Worm (Caenorhabditis elegans) whole organism, midembryonic: Measurements from ENCODE around the gene C24H10.2.

Experiments used
- T22C8.4 ChIP-seq: fragments of 200-800 bp; sonication (Bioruptor generic); IDR thresholded peaks from 2 replicates; pipeline ENCODE4 v1.3.6; 2022; ENCODE audit warnings: missing genetic modification characterization, missing compliant biosample characterization
- cog-1 ChIP-seq: sonication (generic microtip); optimal IDR thresholded peaks from 2 replicates; lab custom pipeline; 2016; ENCODE audit warnings: missing genetic modification characterization, missing compliant biosample characterization
- flt-1 ChIP-seq: fragments of 200-800 bp; sonication (Bioruptor generic); IDR thresholded peaks from 2 replicates; pipeline ENCODE4 v1.3.6; 2022; ENCODE audit warnings: missing genetic modification characterization, missing compliant biosample characterization
- klf-2 ChIP-seq: fragments of 200-800 bp; sonication (Bioruptor generic); conservative IDR thresholded peaks from 2 replicates; pipeline ENCODE4 v1.3.6; 2022; ENCODE audit warnings: missing genetic modification reagents, missing genetic modification characterization, missing compliant biosample characterization
- med-1 ChIP-seq: sonication (generic microtip); optimal IDR thresholded peaks from 2 replicates; lab custom pipeline; 2017; ENCODE audit warnings: missing genetic modification characterization, mild to moderate bottlenecking, missing compliant biosample characterization, antibody characterized with exemption, missing genetic modification reagents; ENCODE audit not compliant: insufficient read depth
- ref-1 ChIP-seq: fragments of 200-800 bp; sonication (Bioruptor generic); conservative IDR thresholded peaks from 2 replicates; pipeline ENCODE4 v1.3.6; 2022; ENCODE audit warnings: missing genetic modification reagents, missing genetic modification characterization, missing compliant biosample characterization
- tab-1 ChIP-seq: fragments of 200-800 bp; sonication (Bioruptor generic); IDR thresholded peaks from 2 replicates; pipeline ENCODE4 v1.3.6; 2022; ENCODE audit warnings: missing genetic modification characterization, missing compliant biosample characterization
- ztf-23 ChIP-seq: fragments of 200-800 bp; sonication (Bioruptor generic); IDR thresholded peaks from 2 replicates; pipeline ENCODE4 v1.3.6; 2022; ENCODE audit warnings: missing genetic modification reagents, missing genetic modification characterization, missing compliant biosample characterization
- ztf-29 ChIP-seq: fragments of 200-800 bp; sonication (Bioruptor generic); IDR thresholded peaks from 2 replicates; pipeline ENCODE4 v1.3.6; 2022; ENCODE audit warnings: missing genetic modification reagents, missing genetic modification characterization, missing compliant biosample characterization

Gene C24H10.2

DNA sequence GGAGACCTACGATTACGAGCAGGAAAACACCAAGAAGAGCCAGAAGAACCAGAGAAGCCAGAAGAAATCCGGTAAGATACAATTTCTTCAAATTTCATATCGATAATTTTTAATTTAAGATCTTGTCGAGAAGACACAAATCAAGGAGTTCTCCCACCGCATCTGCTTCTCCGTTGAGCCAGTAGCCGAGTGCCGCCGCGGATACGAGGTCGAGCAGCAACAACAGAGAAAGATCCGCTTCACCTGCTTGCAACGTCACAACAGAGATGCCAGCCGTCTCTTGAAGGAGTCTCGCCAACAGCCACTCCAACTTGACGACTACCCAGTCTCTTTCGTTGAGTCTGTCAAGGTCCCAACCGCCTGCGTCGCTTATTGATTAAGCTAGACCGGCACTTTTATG lies 41.3 kb downstream of the C24H10.2 start:
- TF ChIP-seq klf-2 (GFP tag; lab: Robert Waterston, UW) (no peak), cog-1 (tag; lab: Kevin White, UChicago) (no peak)

DNA sequence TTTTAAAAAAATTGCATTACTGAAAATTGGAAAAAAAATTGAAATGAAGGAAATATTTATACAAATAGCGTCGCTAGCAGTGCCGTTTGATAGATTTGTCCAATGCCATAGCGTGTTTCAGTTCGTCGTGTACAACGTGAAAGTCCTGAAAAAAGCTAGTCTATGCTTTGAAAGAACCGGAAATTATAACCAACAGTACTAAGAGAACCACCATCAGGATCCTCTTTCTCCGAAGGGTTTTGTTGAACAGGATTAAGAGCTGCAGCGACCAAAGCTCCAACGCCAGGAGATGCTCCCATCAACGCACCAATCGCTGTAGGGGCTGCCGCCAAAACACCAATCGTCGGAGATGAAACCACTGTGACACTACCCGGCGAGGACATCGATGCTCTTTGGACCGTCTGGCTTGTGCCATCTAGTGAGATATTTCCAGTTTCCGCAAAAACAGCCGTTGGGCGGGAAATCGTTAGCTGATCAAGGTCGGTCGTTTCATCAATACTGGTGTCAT lies 41.8 kb downstream of the C24H10.2 start:
- TF ChIP-seq ref-1 (GFP tag; lab: Robert Waterston, UW) (no peak), cog-1 (tag; lab: Kevin White, UChicago) (no peak), ztf-23 (GFP tag; lab: Robert Waterston, UW) (no peak), tab-1 (GFP tag; lab: Robert Waterston, UW) (no peak), med-1 (GFP tag; lab: Kevin White, UChicago) (no peak), ztf-29 (no peak), T22C8.4 (no peak), klf-2 (GFP tag; lab: Robert Waterston, UW) (no peak), flt-1 (no peak)

DNA sequence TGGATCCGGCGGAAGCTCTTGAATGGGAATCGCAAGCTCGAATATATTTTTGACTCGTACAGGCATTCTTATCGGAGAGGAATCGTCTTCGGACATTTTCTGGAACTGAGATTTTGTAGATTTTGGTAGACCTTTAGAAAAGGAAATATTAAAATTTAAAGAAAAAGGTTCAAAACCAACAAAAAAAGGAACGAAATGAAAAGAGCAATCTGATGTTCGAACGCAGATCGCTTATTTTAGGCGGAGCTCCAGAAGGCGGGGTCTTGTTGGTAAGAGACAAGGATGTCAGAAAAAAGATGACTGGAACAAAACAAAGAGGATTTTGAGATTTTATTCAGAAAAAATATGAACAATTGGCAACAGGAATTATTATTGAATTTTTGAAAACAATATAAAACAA lies 42.5 kb downstream of the C24H10.2 start, which contains the start of gene C42D8.9:
TSS of gene C42D8.9 (minus strand) at position 101 of the 400 bp plus-strand sequence.
- TF ChIP-seq ztf-23 (GFP tag; lab: Robert Waterston, UW) (no peak), med-1 (GFP tag; lab: Kevin White, UChicago) (no peak), klf-2 (GFP tag; lab: Robert Waterston, UW) (no peak), flt-1 (no peak), tab-1 (GFP tag; lab: Robert Waterston, UW) (no peak), ref-1 (GFP tag; lab: Robert Waterston, UW) (no peak), cog-1 (tag; lab: Kevin White, UChicago) (no peak)

DNA sequence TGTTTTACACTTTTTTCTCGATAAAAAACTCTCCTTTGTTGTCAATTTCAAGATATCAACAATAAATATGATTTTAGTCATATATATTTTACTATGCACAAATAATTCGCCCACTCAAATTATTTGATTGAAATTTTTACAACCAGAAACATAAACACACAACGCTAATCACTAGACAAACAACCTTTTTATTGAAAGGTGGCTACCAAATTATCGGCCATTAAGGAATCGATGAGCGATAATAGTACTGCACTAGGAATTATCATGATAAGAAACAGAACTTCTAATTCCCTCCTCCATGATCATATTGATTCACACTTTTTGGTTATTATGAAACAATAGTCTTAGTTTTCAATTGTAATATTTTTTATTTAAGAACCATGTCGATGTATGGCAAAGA lies 44.7 kb downstream of the C24H10.2 start, which contains the start of gene C42D8.1:
TSS of gene C42D8.1 (plus strand) at position 377 of the 400 bp plus-strand sequence.
- no peak for TF ChIP-seq ref-1 (GFP tag; lab: Robert Waterston, UW)
- no peak for TF ChIP-seq klf-2 (GFP tag; lab: Robert Waterston, UW)
- TF ChIP-seq flt-1: no peak
- no peak for TF ChIP-seq med-1 (GFP tag; lab: Kevin White, UChicago)
- TF ChIP-seq ztf-29: no peak
- no peak for TF ChIP-seq tab-1 (GFP tag; lab: Robert Waterston, UW)

DNA sequence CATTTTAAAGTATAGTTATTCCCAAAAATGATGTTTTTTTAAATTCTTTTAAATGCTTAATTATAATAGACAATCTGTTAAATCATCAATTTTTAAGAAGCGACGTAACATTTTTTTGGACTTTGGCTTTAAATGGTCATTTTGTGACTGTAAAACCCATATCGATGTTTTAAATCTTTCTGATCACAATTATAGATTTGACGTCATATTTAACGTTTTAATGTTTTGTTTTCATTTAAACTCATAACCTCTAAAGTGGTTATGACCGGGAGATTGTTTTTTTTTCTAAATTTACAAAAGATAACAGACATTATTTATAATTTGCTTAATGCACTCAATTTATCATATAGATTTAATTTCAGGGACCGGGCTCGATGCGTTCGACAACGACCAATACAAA lies 47.5 kb downstream of the C24H10.2 start:
- TF ChIP-seq ztf-23 (GFP tag; lab: Robert Waterston, UW): no peak

DNA sequence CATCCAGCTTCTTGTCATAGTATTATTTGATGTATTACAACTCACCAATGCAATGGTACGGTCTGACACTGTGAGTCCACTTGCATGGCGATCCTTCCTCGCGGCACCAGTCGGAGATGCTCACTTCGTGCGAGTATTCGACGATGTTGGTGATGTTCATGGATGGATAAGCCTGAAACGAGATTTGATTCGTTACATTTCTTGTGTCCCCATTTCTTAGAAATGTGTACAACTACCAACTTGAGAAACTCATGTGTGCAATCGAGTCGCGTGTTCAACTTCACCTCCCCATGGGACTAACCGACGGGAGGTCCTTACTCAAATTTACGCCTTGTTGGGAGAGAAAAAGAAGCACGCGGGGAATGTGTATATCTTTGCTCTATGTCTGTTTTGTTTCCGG lies 51.1 kb downstream of the C24H10.2 start:
- TF ChIP-seq med-1 (GFP tag; lab: Kevin White, UChicago) (no peak), ztf-23 (GFP tag; lab: Robert Waterston, UW) (no peak), T22C8.4 (no peak), ztf-29 (no peak), cog-1 (tag; lab: Kevin White, UChicago) (no peak), klf-2 (GFP tag; lab: Robert Waterston, UW) (no peak), ref-1 (GFP tag; lab: Robert Waterston, UW) (no peak), tab-1 (GFP tag; lab: Robert Waterston, UW) (no peak), flt-1 (no peak)

DNA sequence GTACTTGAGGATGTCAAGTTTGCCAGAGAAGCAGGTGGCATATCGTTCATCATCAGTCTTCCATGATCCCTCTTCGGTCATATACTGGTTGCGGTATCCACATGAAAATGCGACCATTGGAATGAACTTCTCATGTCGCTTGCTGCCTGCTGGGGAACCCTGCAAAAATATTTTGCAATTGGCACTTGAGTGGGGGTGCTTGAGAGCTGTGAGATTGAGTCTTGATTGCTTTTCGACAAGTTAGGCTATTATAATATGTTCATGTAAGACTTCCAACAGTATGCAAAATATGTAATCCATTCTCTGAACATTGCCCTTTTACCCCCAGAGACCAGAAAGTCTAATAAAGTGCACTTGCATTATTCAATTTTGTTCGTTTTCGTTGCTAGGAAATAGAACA lies 51.8 kb downstream of the C24H10.2 start:
- TF ChIP-seq klf-2 (GFP tag; lab: Robert Waterston, UW) (no peak), ztf-23 (GFP tag; lab: Robert Waterston, UW) (no peak), ztf-29 (no peak), flt-1 (no peak), cog-1 (tag; lab: Kevin White, UChicago) (no peak), tab-1 (GFP tag; lab: Robert Waterston, UW) (no peak), ref-1 (GFP tag; lab: Robert Waterston, UW) (no peak), T22C8.4 (no peak), med-1 (GFP tag; lab: Kevin White, UChicago) (no peak)
